Worm (Caenorhabditis elegans): Measurements from ENCODE around the gene M163.7.

DNA sequence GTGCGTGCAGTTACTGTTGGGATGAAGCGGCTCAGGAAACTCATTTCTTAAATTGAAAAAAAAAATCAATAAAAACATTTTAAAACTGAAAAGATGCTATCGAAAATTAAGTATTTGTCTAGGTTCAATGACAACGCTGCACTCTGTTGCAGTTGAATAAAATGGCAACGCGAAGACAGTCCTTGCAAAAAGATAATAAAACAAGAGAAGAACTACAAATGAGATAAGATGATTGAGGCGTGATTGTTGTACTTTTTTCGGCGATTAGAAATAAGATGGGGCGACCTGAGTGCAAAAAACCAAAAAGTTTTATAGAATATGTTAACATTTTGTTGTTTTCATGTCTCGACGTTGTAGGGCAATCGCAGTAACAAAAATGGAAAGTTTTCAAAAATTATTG is 50.4 kb downstream of the M163.7 start, which contains the start of gene gcsh-1:
- TF ChIP-seq flt-1 (GFP tag; IDR thresholded peaks at IDR 0.05) (no peak), T22C8.4 (GFP tag; IDR thresholded peaks at IDR 0.05) (no peak), ztf-29 (GFP tag; IDR thresholded peaks at IDR 0.05) (no peak), ztf-23 (GFP tag; IDR thresholded peaks at IDR 0.05) (no peak), cog-1 (tag; optimal IDR thresholded peaks at IDR 0.05) (no peak), med-1 (GFP tag; optimal IDR thresholded peaks at IDR 0.05; ENCODE audit: insufficient read depth) (no peak), ref-1 (GFP tag; conservative IDR thresholded peaks at IDR 0.05) (no peak)

Measured in whole organism, midembryonic.